Fruit fly (Drosophila melanogaster): ENCODE data around the gene CG3117.
A peak's percentile ranks its signal among the peaks of the same experiment; 100 is the strongest.

The CG3117 gene

dm6 chr2L:2847112-2847682 is at the start of gene CG3117, which contains the start of gene CG2983:
TSS of gene CG3117 (minus strand) at chr2L:2847212.
TSS of gene CG2983 (plus strand) at chr2L:2847632.
- no peak for TF ChIP-seq Rel (GFP tag; optimal IDR thresholded peaks at IDR 0.05)
- peak; percentile 81 for TF ChIP-seq Rel (tag; optimal IDR thresholded peaks at IDR 0.05)
- TF ChIP-seq Sp1 (GFP tag; optimal IDR thresholded peaks at IDR 0.05), result no peak

- TF ChIP-seq Dfd (GFP tag; optimal IDR thresholded peaks at IDR 0.05) (peak; percentile 81), usp (GFP tag; optimal IDR thresholded peaks at IDR 0.05) (no peak)
Measured at dm6 chr2L:2894356-2894755, 47.3 kb upstream of the CG3117 start.

- no peak for TF ChIP-seq lola (GFP tag; optimal IDR thresholded peaks at IDR 0.05)
- peak; percentile 3 for TF ChIP-seq Dfd (GFP tag; optimal IDR thresholded peaks at IDR 0.05)
Measured at dm6 chr2L:2891200-2891599, 44.2 kb upstream of the CG3117 start.

dm6 chr2L:2888859-2889443 is 41.9 kb upstream of the CG3117 start:
- TF ChIP-seq ey (GFP tag; optimal IDR thresholded peaks at IDR 0.05), result no peak
- TF ChIP-seq fru (GFP tag; optimal IDR thresholded peaks at IDR 0.05), result no peak
- no peak for TF ChIP-seq Abd-B (GFP tag; optimal IDR thresholded peaks at IDR 0.05)
- peak; percentile 71 for TF ChIP-seq Dif (GFP tag; optimal IDR thresholded peaks at IDR 0.05; ENCODE audit: partially characterized antibody)
- no peak for TF ChIP-seq GATAd (GFP tag; optimal IDR thresholded peaks at IDR 0.05)
- TF ChIP-seq Rel (GFP tag; optimal IDR thresholded peaks at IDR 0.05), result peak; percentile 63
- TF ChIP-seq Rel (tag; optimal IDR thresholded peaks at IDR 0.05), result peak; percentile 39
- peak; percentile 85 for TF ChIP-seq psq (GFP tag; optimal IDR thresholded peaks at IDR 0.05)
- no peak for TF ChIP-seq sv (GFP tag; optimal IDR thresholded peaks at IDR 0.05)
- TF ChIP-seq h (GFP tag; optimal IDR thresholded peaks at IDR 0.05), result peak; percentile 5
- no peak for TF ChIP-seq N (GFP tag; optimal IDR thresholded peaks at IDR 0.05)
- no peak for TF ChIP-seq HLH106 (tag; optimal IDR thresholded peaks at IDR 0.05)
- TF ChIP-seq jim (GFP tag; optimal IDR thresholded peaks at IDR 0.05), result no peak
- TF ChIP-seq foxo (GFP tag; optimal IDR thresholded peaks at IDR 0.05), result no peak
- peak; percentile 15 for TF ChIP-seq rgr (GFP tag; optimal IDR thresholded peaks at IDR 0.05)
- peak; percentile 21 to 76 for TF ChIP-seq dl (GFP tag; optimal IDR thresholded peaks at IDR 0.05; ENCODE audit: insufficient read depth in 1 of 2, partially characterized antibody in 2 of 2)
- no peak for TF ChIP-seq Vsx2 (GFP tag; optimal IDR thresholded peaks at IDR 0.05; ENCODE audit: partially characterized antibody)

- TF ChIP-seq sage (GFP tag; optimal IDR thresholded peaks at IDR 0.05) (peak; percentile 75), rgr (GFP tag; optimal IDR thresholded peaks at IDR 0.05) (peak; percentile 12), OdsH (GFP tag; optimal IDR thresholded peaks at IDR 0.05) (no peak)
Measured at dm6 chr2L:2887760-2888600, 41.0 kb upstream of the CG3117 start.

dm6 chr2L:2886613-2887537 is 39.9 kb upstream of the CG3117 start:
- TF ChIP-seq Abd-B (GFP tag; optimal IDR thresholded peaks at IDR 0.05) (no peak), psq (GFP tag; optimal IDR thresholded peaks at IDR 0.05) (no peak), dsf (GFP tag; optimal IDR thresholded peaks at IDR 0.05; ENCODE audit: borderline replicate concordance) (no peak), tai (GFP tag; optimal IDR thresholded peaks at IDR 0.05) (no peak), Dfd (GFP tag; optimal IDR thresholded peaks at IDR 0.05) (peak; percentile 41), OdsH (GFP tag; optimal IDR thresholded peaks at IDR 0.05) (no peak), rgr (GFP tag; optimal IDR thresholded peaks at IDR 0.05) (no peak), CrebA (GFP tag; optimal IDR thresholded peaks at IDR 0.05; ENCODE audit: borderline replicate concordance) (no peak), CG32264 (GFP tag; optimal IDR thresholded peaks at IDR 0.05) (no peak), Jra (GFP tag; optimal IDR thresholded peaks at IDR 0.05) (no peak), ey (GFP tag; optimal IDR thresholded peaks at IDR 0.05) (no peak), h (GFP tag; optimal IDR thresholded peaks at IDR 0.05) (no peak), jim (GFP tag; optimal IDR thresholded peaks at IDR 0.05) (no peak), foxo (GFP tag; optimal IDR thresholded peaks at IDR 0.05) (peak in 1 of 2 experiments; percentile 32), usp (GFP tag; optimal IDR thresholded peaks at IDR 0.05) (no peak), sage (GFP tag; optimal IDR thresholded peaks at IDR 0.05) (no peak), Vsx2 (GFP tag; optimal IDR thresholded peaks at IDR 0.05; ENCODE audit: partially characterized antibody) (no peak), dmrt93B (GFP tag; optimal IDR thresholded peaks at IDR 0.05) (no peak), brk (GFP tag; optimal IDR thresholded peaks at IDR 0.05) (no peak), Hr83 (GFP tag; optimal IDR thresholded peaks at IDR 0.05; ENCODE audit: poor library complexity, severe bottlenecking) (no peak), dl (GFP tag; optimal IDR thresholded peaks at IDR 0.05; ENCODE audit: insufficient read depth in 1 of 2, partially characterized antibody in 2 of 2) (peak in 1 of 2 experiments; percentile 4), CG9705 (GFP tag; optimal IDR thresholded peaks at IDR 0.05) (no peak), sv (GFP tag; optimal IDR thresholded peaks at IDR 0.05) (no peak), HLH106 (tag; optimal IDR thresholded peaks at IDR 0.05) (no peak), fru (GFP tag; optimal IDR thresholded peaks at IDR 0.05) (peak; percentile 92)
